Worm (Caenorhabditis elegans): ENCODE results near the gene R07B7.9.

ce11 chrV:12106841-12107240, 26.7 kb upstream of the R07B7.9 start, which contains the start of gene nhr-136:
- TF ChIP-seq hnd-1 (tag; optimal IDR thresholded peaks at IDR 0.05), result no peak
- no peak for TF ChIP-seq aly-1 (tag; optimal IDR thresholded peaks at IDR 0.05)
- TF ChIP-seq ama-1 (optimal IDR thresholded peaks at IDR 0.05), result no peak
- no peak for TF ChIP-seq ceh-13 (GFP tag; optimal IDR thresholded peaks at IDR 0.05)
- no peak for TF ChIP-seq hmg-4 (GFP tag; optimal IDR thresholded peaks at IDR 0.05)
- no peak for TF ChIP-seq sea-1 (GFP tag; conservative IDR thresholded peaks at IDR 0.05)
- no peak for TF ChIP-seq tbx-11 (GFP tag; IDR thresholded peaks at IDR 0.05)
- no peak for TF ChIP-seq ets-7 (tag; optimal IDR thresholded peaks at IDR 0.05)
- TF ChIP-seq ceh-36 (tag; optimal IDR thresholded peaks at IDR 0.05), result no peak
- no peak for TF ChIP-seq scrt-1 (GFP tag; IDR thresholded peaks at IDR 0.05)
- no peak for TF ChIP-seq tbx-37 (GFP tag; conservative IDR thresholded peaks at IDR 0.05)
- TF ChIP-seq F13C5.2 (tag; optimal IDR thresholded peaks at IDR 0.05), result no peak
- no peak for TF ChIP-seq flt-1 (GFP tag; IDR thresholded peaks at IDR 0.05)
- no peak for TF ChIP-seq pes-1 (GFP tag; IDR thresholded peaks at IDR 0.05)
